Worm (Caenorhabditis elegans): ENCODE measurements around the gene mmaa-1.
A peak's percentile ranks its signal among the peaks of the same experiment; 100 is the strongest.

Gene mmaa-1

DNA sequence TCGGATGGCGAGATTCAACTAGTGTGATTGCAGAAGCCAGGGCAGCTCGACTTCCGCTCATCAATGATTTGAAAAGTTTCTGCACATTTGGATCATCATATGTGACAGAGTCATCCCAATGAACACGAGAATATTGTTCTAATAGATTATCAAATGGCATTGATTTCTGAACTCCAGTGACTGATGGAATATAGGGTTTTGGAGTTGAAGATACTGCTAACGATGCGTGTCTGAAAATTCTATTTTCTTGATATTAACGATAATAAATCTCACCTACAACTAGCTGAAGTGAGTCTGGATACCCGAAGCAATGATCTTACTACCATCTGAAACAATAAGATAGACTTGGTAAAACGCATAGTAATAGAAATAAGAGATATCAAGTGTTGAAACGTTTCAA, at the start of gene mmaa-1:
Gene mmaa-1, minus strand, starts transcription at position 328 of the 400 bp plus-strand sequence.
- TF ChIP-seq aly-2 (tag; optimal IDR thresholded peaks at IDR 0.05): no peak
- peak; percentile 10 for TF ChIP-seq nhr-71 (tag; optimal IDR thresholded peaks at IDR 0.05)

DNA sequence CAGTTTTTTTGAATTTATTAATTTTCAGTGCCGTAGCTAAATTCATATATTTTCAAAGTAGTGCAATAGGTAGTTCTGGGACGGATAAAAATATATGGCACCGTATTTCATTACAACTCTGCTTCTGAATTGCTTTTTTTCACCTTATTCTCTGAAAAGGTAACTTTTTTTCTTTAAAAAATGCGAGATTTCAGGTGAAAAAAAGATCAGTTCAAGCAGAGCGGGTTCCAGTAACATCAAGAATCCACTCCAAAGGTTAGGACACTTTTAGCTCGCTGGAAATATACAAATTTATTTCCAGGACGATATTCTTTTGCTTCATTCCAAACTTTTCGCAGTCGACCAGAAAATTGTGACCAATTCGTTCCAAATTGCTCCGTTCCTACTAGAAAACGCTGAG, 47.1 kb upstream of the mmaa-1 start, which contains the start of gene T07F8.1:
Gene T07F8.1, plus strand, starts transcription at position 301 of the 400 bp plus-strand sequence.
- TF ChIP-seq lin-13 (GFP tag; optimal IDR thresholded peaks at IDR 0.05): no peak
- no peak for TF ChIP-seq vab-15 (tag; optimal IDR thresholded peaks at IDR 0.05)
- no peak for TF ChIP-seq nhr-20 (tag; optimal IDR thresholded peaks at IDR 0.05)
- no peak for TF ChIP-seq isw-1 (GFP tag; IDR thresholded peaks at IDR 0.05)
- TF ChIP-seq F16B12.6 (tag; optimal IDR thresholded peaks at IDR 0.05): no peak
- TF ChIP-seq C16A3.4 (tag; optimal IDR thresholded peaks at IDR 0.05): no peak
- TF ChIP-seq nhr-19 (GFP tag; conservative IDR thresholded peaks at IDR 0.05): no peak
- no peak for TF ChIP-seq aly-2 (tag; optimal IDR thresholded peaks at IDR 0.05)

DNA sequence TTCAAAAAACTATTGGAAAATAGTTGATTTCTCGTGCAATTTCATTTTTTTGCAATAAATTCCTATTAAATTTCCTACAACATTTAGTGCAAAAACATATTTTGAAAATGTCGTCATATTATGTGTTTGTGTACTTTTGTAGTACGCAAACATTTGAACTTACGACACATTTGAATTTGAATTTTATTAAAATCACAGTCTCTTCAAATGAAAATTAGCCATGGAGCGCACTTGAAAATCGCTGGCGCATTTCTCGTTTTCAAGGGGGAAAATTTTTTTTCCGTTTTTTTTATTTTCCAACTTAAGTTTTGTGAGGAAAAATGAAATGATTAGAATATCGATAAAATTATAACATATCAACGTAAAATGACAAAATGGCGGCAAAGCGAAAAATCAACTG, 46.6 kb upstream of the mmaa-1 start:
- TF ChIP-seq Y116A8C.19 (tag; optimal IDR thresholded peaks at IDR 0.05; ENCODE audit: borderline replicate concordance): no peak
- peak; percentile 62 for TF ChIP-seq F16B12.6 (tag; optimal IDR thresholded peaks at IDR 0.05)
- TF ChIP-seq nhr-19 (GFP tag; conservative IDR thresholded peaks at IDR 0.05): peak; percentile 30; the same call in 1 of the 2 replicates
- no peak for TF ChIP-seq isw-1 (GFP tag; IDR thresholded peaks at IDR 0.05)
- peak; percentile 63 for TF ChIP-seq nhr-71 (tag; optimal IDR thresholded peaks at IDR 0.05)
- TF ChIP-seq lsy-2 (tag; optimal IDR thresholded peaks at IDR 0.05): peak; percentile 75 to 86
- peak; percentile 56 for TF ChIP-seq nhr-20 (tag; optimal IDR thresholded peaks at IDR 0.05)
- TF ChIP-seq snu-23 (GFP tag; optimal IDR thresholded peaks at IDR 0.05): peak; percentile 48
- peak; percentile 50 for TF ChIP-seq lin-14 (GFP tag; optimal IDR thresholded peaks at IDR 0.05)
- no peak for TF ChIP-seq nhr-12 (tag; optimal IDR thresholded peaks at IDR 0.05)
- TF ChIP-seq snpc-4 (tag; optimal IDR thresholded peaks at IDR 0.05): peak; percentile 14
- no peak for TF ChIP-seq fos-1 (tag; optimal IDR thresholded peaks at IDR 0.05)
- peak; percentile 5 for TF ChIP-seq egl-13 (tag; optimal IDR thresholded peaks at IDR 0.05)
- peak; percentile 19 for TF ChIP-seq xbp-1 (tag; optimal IDR thresholded peaks at IDR 0.05)
- peak; percentile 74 to 93 for TF ChIP-seq efl-1 (optimal IDR thresholded peaks at IDR 0.05)
- TF ChIP-seq efl-1 (GFP tag; optimal IDR thresholded peaks at IDR 0.05 in 1 of 2): peak; percentile 75 to 93
- peak; percentile 82 for TF ChIP-seq hpl-2 (GFP tag; optimal IDR thresholded peaks at IDR 0.05)
- peak; percentile 67 for TF ChIP-seq nhr-85 (tag)
- TF ChIP-seq rnt-1 (tag; optimal IDR thresholded peaks at IDR 0.05): no peak
- peak; percentile 5 for TF ChIP-seq lin-15B (tag; optimal IDR thresholded peaks at IDR 0.05)
- no peak for TF ChIP-seq nhr-77 (tag; optimal IDR thresholded peaks at IDR 0.05)
- peak; percentile 55 for TF ChIP-seq nhr-47 (tag; optimal IDR thresholded peaks at IDR 0.05)
- no peak for TF ChIP-seq nhr-237 (tag; optimal IDR thresholded peaks at IDR 0.05)
- peak; percentile 42 to 67 (median 65) for TF ChIP-seq dpl-1 (GFP tag; optimal IDR thresholded peaks at IDR 0.05)
- TF ChIP-seq dsc-1 (tag; optimal IDR thresholded peaks at IDR 0.05): peak; percentile 51
- TF ChIP-seq lin-35 (GFP tag; optimal IDR thresholded peaks at IDR 0.05): peak in 1 of 2 experiments; percentile 82
- peak; percentile 11 for TF ChIP-seq irx-1 (tag; optimal IDR thresholded peaks at IDR 0.05)
- TF ChIP-seq mep-1 (tag; optimal IDR thresholded peaks at IDR 0.05): peak; percentile 22
- TF ChIP-seq swsn-7 (tag; optimal IDR thresholded peaks at IDR 0.05): peak; percentile 23
- TF ChIP-seq elt-2 (tag; optimal IDR thresholded peaks at IDR 0.05): no peak
- no peak for TF ChIP-seq fkh-10 (GFP tag; optimal IDR thresholded peaks at IDR 0.05)
- no peak for TF ChIP-seq fkh-4 (tag; optimal IDR thresholded peaks at IDR 0.05; ENCODE audit: borderline replicate concordance)

DNA sequence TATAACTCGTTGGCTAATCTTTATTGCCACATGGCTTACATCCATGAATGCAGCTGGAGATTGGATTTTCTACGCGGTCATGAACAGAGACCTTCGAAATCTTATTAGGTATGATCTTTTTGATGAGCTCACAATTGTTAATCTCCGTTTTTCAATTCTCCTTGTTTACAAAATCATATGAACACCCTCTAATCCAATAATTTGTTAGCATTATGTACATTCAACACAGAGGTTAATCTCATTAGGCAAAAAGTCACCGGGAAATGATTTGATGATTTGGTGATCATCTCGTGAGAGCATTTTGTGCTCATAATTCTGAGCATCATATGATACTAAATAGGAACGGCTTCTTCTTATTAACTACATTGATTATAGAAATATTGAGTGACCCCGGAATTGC, 45.3 kb upstream of the mmaa-1 start:
- peak; percentile 73 for TF ChIP-seq pax-3 (tag; optimal IDR thresholded peaks at IDR 0.05)
- TF ChIP-seq efl-1 (optimal IDR thresholded peaks at IDR 0.05): no peak
- peak in 1 of 2 experiments; percentile 67 for TF ChIP-seq efl-1 (GFP tag; optimal IDR thresholded peaks at IDR 0.05 in 1 of 2)
- TF ChIP-seq ceh-8 (GFP tag; optimal IDR thresholded peaks at IDR 0.05): peak; percentile 8
- no peak for TF ChIP-seq fkh-10 (GFP tag; optimal IDR thresholded peaks at IDR 0.05)
- no peak for TF ChIP-seq ceh-88 (GFP tag; IDR thresholded peaks at IDR 0.05)
- TF ChIP-seq dsc-1 (tag; optimal IDR thresholded peaks at IDR 0.05): peak; percentile 99
- no peak for TF ChIP-seq hlh-4 (tag; optimal IDR thresholded peaks at IDR 0.05)
- no peak for TF ChIP-seq lin-39 (tag; optimal IDR thresholded peaks at IDR 0.05)
- TF ChIP-seq zag-1 (tag; optimal IDR thresholded peaks at IDR 0.05): no peak
- TF ChIP-seq nhr-47 (tag; optimal IDR thresholded peaks at IDR 0.05): peak; percentile 30
- TF ChIP-seq sox-4 (tag; optimal IDR thresholded peaks at IDR 0.05): peak; percentile 17
- no peak for TF ChIP-seq lsy-2 (tag; optimal IDR thresholded peaks at IDR 0.05)
- no peak for TF ChIP-seq irx-1 (tag; optimal IDR thresholded peaks at IDR 0.05)
- no peak for TF ChIP-seq pag-3 (tag; optimal IDR thresholded peaks at IDR 0.05; ENCODE audit: borderline replicate concordance, insufficient read depth)
- TF ChIP-seq unc-30 (tag; optimal IDR thresholded peaks at IDR 0.05): no peak
- TF ChIP-seq snpc-4 (tag; optimal IDR thresholded peaks at IDR 0.05): no peak
- no peak for TF ChIP-seq ceh-82 (tag; optimal IDR thresholded peaks at IDR 0.05)

All from whole organism, L1 larva.